Worm (Caenorhabditis elegans): ENCODE data around the gene ttbk-8.2.
A peak's percentile ranks its signal among the peaks of the same experiment; 100 is the strongest.

Gene ttbk-8.2

ce11 chrIV:5593804-5594214, 37.9 kb upstream of the ttbk-8.2 start (continued):
- TF ChIP-seq hmg-11 (tag; optimal IDR thresholded peaks at IDR 0.05): peak; percentile 38
- no peak for TF ChIP-seq nhr-67 (tag; optimal IDR thresholded peaks at IDR 0.05)
- peak; percentile 75 for TF ChIP-seq ama-1 (optimal IDR thresholded peaks at IDR 0.05)
- TF ChIP-seq nhr-76 (tag; optimal IDR thresholded peaks at IDR 0.05): no peak
- no peak for TF ChIP-seq ztf-4 (tag; optimal IDR thresholded peaks at IDR 0.05)
- TF ChIP-seq lin-39 (tag; optimal IDR thresholded peaks at IDR 0.05): peak; percentile 83
- TF ChIP-seq skn-1 (tag; optimal IDR thresholded peaks at IDR 0.05): no peak
- no peak for TF ChIP-seq nhr-11 (tag; optimal IDR thresholded peaks at IDR 0.05)
- TF ChIP-seq ceh-16 (tag; optimal IDR thresholded peaks at IDR 0.05): no peak
- TF ChIP-seq sea-2 (GFP tag; optimal IDR thresholded peaks at IDR 0.05): no peak
- TF ChIP-seq ZK546.5 (tag; optimal IDR thresholded peaks at IDR 0.05): no peak
- no peak for TF ChIP-seq tbx-2 (tag; optimal IDR thresholded peaks at IDR 0.05)
- peak; percentile 53 for TF ChIP-seq nhr-23 (tag; optimal IDR thresholded peaks at IDR 0.05)
- TF ChIP-seq elt-1 (tag; optimal IDR thresholded peaks at IDR 0.05): peak; percentile 15
- no peak for TF ChIP-seq ztf-11 (tag; optimal IDR thresholded peaks at IDR 0.05)
- TF ChIP-seq elt-3 (tag; optimal IDR thresholded peaks at IDR 0.05): no peak
- TF ChIP-seq unc-39 (tag; optimal IDR thresholded peaks at IDR 0.05): no peak
- peak; percentile 100 for TF ChIP-seq pha-4 (tag; optimal IDR thresholded peaks at IDR 0.05)
- no peak for TF ChIP-seq nhr-237 (tag; optimal IDR thresholded peaks at IDR 0.05)
- peak; percentile 98 for TF ChIP-seq fkh-2 (tag; optimal IDR thresholded peaks at IDR 0.05)
- peak; percentile 68 for TF ChIP-seq egl-5 (tag; optimal IDR thresholded peaks at IDR 0.05)
- TF ChIP-seq nhr-28 (tag; optimal IDR thresholded peaks at IDR 0.05): no peak

DNA sequence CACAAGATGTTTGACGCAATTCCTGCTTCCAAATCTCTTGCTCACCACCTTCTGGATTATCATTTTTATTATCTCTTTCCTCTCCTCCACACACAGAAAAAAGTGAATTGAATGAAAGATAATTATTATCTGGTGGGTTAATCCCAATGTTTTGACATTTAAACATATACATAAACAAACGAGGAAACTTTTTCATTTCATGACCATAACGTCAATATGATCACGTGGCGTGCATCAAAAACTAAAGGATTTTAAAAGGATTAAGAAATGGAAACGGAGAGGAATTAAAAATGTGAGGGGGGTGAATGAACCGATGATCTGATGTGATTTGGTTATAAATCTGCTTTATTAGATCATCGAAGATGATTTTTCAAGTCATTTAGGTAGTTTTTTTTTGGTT, 36.2 kb upstream of the ttbk-8.2 start:
- TF ChIP-seq egl-27 (tag; optimal IDR thresholded peaks at IDR 0.05) (no peak), nhr-23 (tag; optimal IDR thresholded peaks at IDR 0.05) (no peak), elt-3 (tag; optimal IDR thresholded peaks at IDR 0.05) (no peak), nhr-76 (tag; optimal IDR thresholded peaks at IDR 0.05) (no peak), lin-15B (tag; optimal IDR thresholded peaks at IDR 0.05) (no peak), tbx-2 (tag; optimal IDR thresholded peaks at IDR 0.05) (no peak), nhr-12 (tag; optimal IDR thresholded peaks at IDR 0.05) (no peak), nhr-28 (tag; optimal IDR thresholded peaks at IDR 0.05) (no peak), fkh-2 (tag; optimal IDR thresholded peaks at IDR 0.05) (no peak), eor-1 (tag; optimal IDR thresholded peaks at IDR 0.05) (no peak), ceh-82 (tag; optimal IDR thresholded peaks at IDR 0.05) (no peak), hmg-11 (tag; optimal IDR thresholded peaks at IDR 0.05) (no peak), pqm-1 (tag; optimal IDR thresholded peaks at IDR 0.05) (no peak), nhr-11 (tag; optimal IDR thresholded peaks at IDR 0.05) (no peak), fkh-10 (GFP tag; optimal IDR thresholded peaks at IDR 0.05) (no peak), unc-62 (GFP tag; optimal IDR thresholded peaks at IDR 0.05) (no peak), mdl-1 (tag; optimal IDR thresholded peaks at IDR 0.05) (no peak)

DNA sequence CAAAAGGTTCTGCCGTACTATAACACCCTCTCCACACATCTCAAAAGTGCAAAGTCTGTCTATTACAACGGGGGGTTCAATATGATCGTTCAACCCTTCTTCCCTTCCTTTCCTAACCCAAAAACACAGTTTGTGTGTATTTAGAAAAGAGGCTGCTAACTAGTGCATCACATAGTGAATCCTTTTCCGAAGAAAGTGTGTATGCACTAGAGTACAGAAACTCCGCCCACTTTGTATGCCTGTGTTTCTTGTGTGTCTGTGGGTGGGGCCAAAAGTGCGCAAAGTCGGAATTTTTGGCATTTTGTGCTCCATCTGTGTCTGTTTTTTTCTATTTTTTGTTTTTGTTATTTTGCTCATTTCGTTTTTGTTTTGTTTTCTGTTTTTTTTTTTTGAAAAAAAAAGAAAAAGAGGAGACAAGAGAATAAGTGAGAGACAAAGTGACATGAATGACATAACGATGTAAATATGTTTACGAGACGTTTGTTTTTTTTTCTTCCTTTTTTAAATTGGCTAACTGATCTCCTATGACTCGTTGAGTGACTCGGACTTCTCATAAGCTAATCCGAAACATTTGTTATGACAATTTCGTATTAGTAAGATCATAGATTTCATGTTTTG, 33.1 kb upstream of the ttbk-8.2 start:
- TF ChIP-seq fkh-10 (GFP tag; optimal IDR thresholded peaks at IDR 0.05) (no peak), nhr-43 (tag; optimal IDR thresholded peaks at IDR 0.05; ENCODE audit: poor library complexity, severe bottlenecking) (peak; percentile 16), ama-1 (optimal IDR thresholded peaks at IDR 0.05) (peak; percentile 49), mdl-1 (tag; optimal IDR thresholded peaks at IDR 0.05) (no peak), pha-4 (tag; optimal IDR thresholded peaks at IDR 0.05) (peak; percentile 54)

DNA sequence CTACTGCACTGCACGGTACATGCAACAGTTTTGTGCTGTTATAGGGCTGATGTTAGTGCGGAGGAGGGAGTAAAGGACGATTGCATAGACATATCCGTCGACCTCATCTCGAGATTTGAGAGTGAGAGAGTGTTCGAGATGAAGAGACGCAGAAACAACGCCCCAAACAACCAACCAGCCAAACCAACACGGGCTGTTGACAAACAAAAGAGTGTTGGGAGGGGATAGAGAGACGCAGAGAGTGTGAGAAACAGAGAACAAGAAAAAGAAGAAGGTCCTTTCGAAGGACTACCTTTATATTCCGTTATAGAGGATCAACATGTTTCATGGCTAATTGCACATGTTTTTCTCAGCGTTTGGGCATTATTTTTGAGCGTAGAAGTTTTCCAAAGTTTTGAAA, 31.4 kb upstream of the ttbk-8.2 start:
- TF ChIP-seq pha-4 (tag; optimal IDR thresholded peaks at IDR 0.05): peak; percentile 89
- TF ChIP-seq nfya-1 (tag; optimal IDR thresholded peaks at IDR 0.05; ENCODE audit: insufficient read depth): peak; percentile 58
- TF ChIP-seq nhr-43 (tag; optimal IDR thresholded peaks at IDR 0.05; ENCODE audit: poor library complexity, severe bottlenecking): peak; percentile 51
- TF ChIP-seq mml-1 (tag; optimal IDR thresholded peaks at IDR 0.05): no peak
- peak; percentile 58 for TF ChIP-seq hmg-11 (tag; optimal IDR thresholded peaks at IDR 0.05)
- TF ChIP-seq elt-3 (tag; optimal IDR thresholded peaks at IDR 0.05): no peak
- peak; percentile 47 for TF ChIP-seq lin-39 (tag; optimal IDR thresholded peaks at IDR 0.05)
- TF ChIP-seq ztf-11 (tag; optimal IDR thresholded peaks at IDR 0.05): no peak

ce11 chrIV:5602415-5602814, 29.3 kb upstream of the ttbk-8.2 start:
- TF ChIP-seq egl-5 (tag; optimal IDR thresholded peaks at IDR 0.05): no peak

Data from whole organism, L3 larva.